Worm (Caenorhabditis elegans) whole organism, late embryonic: ENCODE results near the gene irld-22.

Experiments
- F13H6.1 ChIP-seq: sonication (generic microtip); optimal IDR thresholded peaks from 2 replicates; lab custom pipeline; 2016; ENCODE audit warnings: missing genetic modification characterization, missing compliant biosample characterization
- K09A11.1 ChIP-seq: sonication (generic microtip); optimal IDR thresholded peaks from 2 replicates; lab custom pipeline; 2017; ENCODE audit warnings: antibody characterized with exemption, mild to moderate bottlenecking, missing genetic modification characterization, missing compliant biosample characterization; ENCODE audit not compliant: insufficient read depth
- ama-1 ChIP-seq: fragments of 150-350 bp; optimal IDR thresholded peaks from 2 replicates; lab custom pipeline; 2014
- ceh-9 ChIP-seq: sonication (generic microtip); optimal IDR thresholded peaks from 2 replicates; lab custom pipeline; 2016; ENCODE audit warnings: mild to moderate bottlenecking, missing genetic modification characterization, inconsistent platforms, missing compliant biosample characterization
- pha-4 ChIP-seq: fragments of 150-350 bp; optimal IDR thresholded peaks from 2 replicates; lab custom pipeline; 2018; ENCODE audit warnings: missing biosample characterization, missing genetic modification reagents, missing genetic modification characterization
- sdc-2 ChIP-seq: sonication (generic microtip); optimal IDR thresholded peaks from 2 replicates; lab custom pipeline; 2016; ENCODE audit warnings: missing genotype, missing genetic modification characterization, missing compliant biosample characterization
- unc-55 ChIP-seq: sonication (generic microtip); optimal IDR thresholded peaks from 2 replicates; lab custom pipeline; 2017; ENCODE audit warnings: missing biosample characterization, missing genetic modification reagents, missing genetic modification characterization

DNA sequence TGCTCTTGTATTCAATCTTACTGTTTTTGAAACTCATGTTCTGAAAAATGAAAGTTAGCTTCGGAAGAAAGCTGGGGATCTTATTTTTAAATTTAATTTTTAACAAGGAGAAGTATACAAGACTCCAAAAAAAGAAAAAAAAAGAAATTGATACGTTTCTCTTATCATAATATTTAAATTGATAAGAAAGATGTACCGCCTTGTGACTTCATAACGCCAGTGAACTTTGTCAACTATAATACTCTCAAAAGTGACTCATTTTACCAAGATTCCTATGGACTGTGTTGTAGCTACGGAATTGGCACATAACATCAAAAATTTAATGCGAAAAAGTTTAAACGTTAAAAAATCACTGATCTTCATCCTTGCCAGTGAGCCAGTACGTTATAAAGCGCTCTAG is 48.2 kb downstream of the irld-22 start:
- TF ChIP-seq F13H6.1 (tag; lab: Kevin White, UChicago) (no peak), ama-1 (lab: Kevin White, UChicago) (no peak), ceh-9 (no peak), unc-55 (GFP tag; lab: Kevin White, UChicago) (no peak), pha-4 (tag; lab: Kevin White, UChicago) (no peak), sdc-2 (tag; lab: Kevin White, UChicago) (no peak), K09A11.1 (tag; lab: Kevin White, UChicago) (no peak)
